Fruit fly (Drosophila melanogaster): ENCODE measurements around the gene obst-E.
A peak's percentile ranks its signal among the peaks of the same experiment; 100 is the strongest.

The obst-E gene

dm6 chr2L:5772262-5772661 lies 6.3 kb upstream of the obst-E start:
- TF ChIP-seq cic (GFP tag; optimal IDR thresholded peaks at IDR 0.05), result peak; percentile 12
- no peak for TF ChIP-seq toe (GFP tag; optimal IDR thresholded peaks at IDR 0.05)

dm6 chr2L:5771179-5771578 lies 5.2 kb upstream of the obst-E start:
- TF ChIP-seq CG7101 (tag; optimal IDR thresholded peaks at IDR 0.05) (no peak), Mnt (GFP tag; optimal IDR thresholded peaks at IDR 0.05) (no peak), CG7045 (GFP tag; optimal IDR thresholded peaks at IDR 0.05) (no peak), cic (GFP tag; optimal IDR thresholded peaks at IDR 0.05) (no peak), CG14711 (tag; optimal IDR thresholded peaks at IDR 0.05) (no peak), Hr96 (GFP tag; optimal IDR thresholded peaks at IDR 0.05) (peak; percentile 8), kay (GFP tag; ENCODE audit: borderline replicate concordance) (no peak), CG1620 (GFP tag; optimal IDR thresholded peaks at IDR 0.05) (peak; percentile 15), CG33017 (tag; optimal IDR thresholded peaks at IDR 0.05) (no peak), toe (GFP tag; optimal IDR thresholded peaks at IDR 0.05) (no peak), CG11617 (GFP tag; optimal IDR thresholded peaks at IDR 0.05) (no peak), CG12768 (GFP tag; optimal IDR thresholded peaks at IDR 0.05) (no peak), CG5204 (GFP tag; optimal IDR thresholded peaks at IDR 0.05) (peak; percentile 9), bab1 (GFP tag; optimal IDR thresholded peaks at IDR 0.05) (peak; percentile 9), Crg-1 (GFP tag; optimal IDR thresholded peaks at IDR 0.05) (no peak), pad (GFP tag; optimal IDR thresholded peaks at IDR 0.05) (no peak), Clk (GFP tag; optimal IDR thresholded peaks at IDR 0.05) (no peak), ovo (GFP tag; optimal IDR thresholded peaks at IDR 0.05) (no peak), cnc (optimal IDR thresholded peaks at IDR 0.05) (no peak)

- no peak for TF ChIP-seq Mnt (GFP tag; optimal IDR thresholded peaks at IDR 0.05)
- TF ChIP-seq ovo (GFP tag; optimal IDR thresholded peaks at IDR 0.05), result no peak
- no peak for TF ChIP-seq cic (GFP tag; optimal IDR thresholded peaks at IDR 0.05)
- TF ChIP-seq pad (GFP tag; optimal IDR thresholded peaks at IDR 0.05), result no peak
- no peak for TF ChIP-seq CG12768 (GFP tag; optimal IDR thresholded peaks at IDR 0.05)
- no peak for TF ChIP-seq CG33017 (tag; optimal IDR thresholded peaks at IDR 0.05)
Observed at dm6 chr2L:5766498-5767008, 611 bp upstream of the obst-E start.

- TF ChIP-seq kay (GFP tag; ENCODE audit: borderline replicate concordance) (no peak), CG11617 (GFP tag; optimal IDR thresholded peaks at IDR 0.05) (no peak), CG12768 (GFP tag; optimal IDR thresholded peaks at IDR 0.05) (no peak)
Observed at dm6 chr2L:5765139-5765538, 803 bp downstream of the obst-E start.

DNA sequence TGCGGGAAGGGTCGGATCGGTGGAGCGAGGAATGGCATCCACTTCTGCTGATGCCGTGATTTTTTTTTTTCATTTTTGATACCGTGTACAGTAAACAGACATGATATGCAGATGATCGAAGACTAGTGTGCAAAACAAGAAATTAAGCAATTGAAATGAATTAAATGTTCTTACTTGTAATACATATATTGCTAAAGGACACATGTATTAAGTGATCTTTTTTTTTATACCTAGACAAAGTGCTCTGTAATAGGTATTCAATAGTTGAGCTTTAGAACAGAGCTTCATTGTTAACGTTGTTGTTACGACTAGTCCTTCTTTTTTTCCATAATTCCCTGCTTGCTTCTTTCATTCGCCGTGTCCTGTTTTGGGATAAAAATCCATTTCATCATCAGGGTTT lies 14.5 kb downstream of the obst-E start:
- TF ChIP-seq Mnt (GFP tag; optimal IDR thresholded peaks at IDR 0.05), result no peak
- TF ChIP-seq Crg-1 (GFP tag; optimal IDR thresholded peaks at IDR 0.05), result no peak
- no peak for TF ChIP-seq CG7045 (GFP tag; optimal IDR thresholded peaks at IDR 0.05)
- TF ChIP-seq CG11617 (GFP tag; optimal IDR thresholded peaks at IDR 0.05), result no peak
- TF ChIP-seq cnc (optimal IDR thresholded peaks at IDR 0.05), result no peak
- TF ChIP-seq toe (GFP tag; optimal IDR thresholded peaks at IDR 0.05), result no peak
- no peak for TF ChIP-seq bab1 (GFP tag; optimal IDR thresholded peaks at IDR 0.05)
- no peak for TF ChIP-seq CG12768 (GFP tag; optimal IDR thresholded peaks at IDR 0.05)
- no peak for TF ChIP-seq CG33017 (tag; optimal IDR thresholded peaks at IDR 0.05)
- no peak for TF ChIP-seq ovo (GFP tag; optimal IDR thresholded peaks at IDR 0.05)

- TF ChIP-seq CG7045 (GFP tag; optimal IDR thresholded peaks at IDR 0.05), result no peak
- no peak for TF ChIP-seq CG14711 (tag; optimal IDR thresholded peaks at IDR 0.05)
- TF ChIP-seq Clk (GFP tag; optimal IDR thresholded peaks at IDR 0.05), result no peak
- TF ChIP-seq toe (GFP tag; optimal IDR thresholded peaks at IDR 0.05), result no peak
- TF ChIP-seq CG1620 (GFP tag; optimal IDR thresholded peaks at IDR 0.05), result no peak
- no peak for TF ChIP-seq bab1 (GFP tag; optimal IDR thresholded peaks at IDR 0.05)
- no peak for TF ChIP-seq CG7101 (tag; optimal IDR thresholded peaks at IDR 0.05)
- TF ChIP-seq pad (GFP tag; optimal IDR thresholded peaks at IDR 0.05), result no peak
- TF ChIP-seq kay (GFP tag; ENCODE audit: borderline replicate concordance), result no peak
- no peak for TF ChIP-seq CG12768 (GFP tag; optimal IDR thresholded peaks at IDR 0.05)
- TF ChIP-seq Crg-1 (GFP tag; optimal IDR thresholded peaks at IDR 0.05), result no peak
- TF ChIP-seq CG5204 (GFP tag; optimal IDR thresholded peaks at IDR 0.05), result no peak
- TF ChIP-seq ovo (GFP tag; optimal IDR thresholded peaks at IDR 0.05), result no peak
Observed at dm6 chr2L:5748188-5748587, 17.8 kb downstream of the obst-E start.

DNA sequence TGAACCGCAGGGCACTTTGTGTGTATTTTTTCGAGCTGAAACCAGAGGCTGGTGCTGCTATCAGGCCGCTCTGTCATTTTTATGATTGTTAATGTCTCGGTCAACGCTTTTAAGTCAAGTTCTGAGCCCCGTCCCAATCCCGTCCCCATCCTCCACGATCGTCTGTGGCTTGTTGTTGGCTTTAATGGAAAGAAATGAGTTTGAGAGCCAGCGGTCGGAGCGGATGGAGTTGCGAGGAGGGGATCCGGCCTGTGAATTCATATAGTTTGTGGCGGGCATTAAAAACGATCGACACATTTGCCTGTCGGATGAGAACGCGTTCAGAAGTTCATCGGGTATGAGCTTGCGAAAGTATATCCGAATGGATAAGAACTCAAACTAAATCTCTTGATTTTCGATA lies 20.1 kb downstream of the obst-E start, which contains the start of gene CG11029:
TSS of gene CG11029 (plus strand) at position 301 of the 400 bp plus-strand sequence.
- TF ChIP-seq CG5204 (GFP tag; optimal IDR thresholded peaks at IDR 0.05) (no peak), Hr96 (GFP tag; optimal IDR thresholded peaks at IDR 0.05) (no peak), CG14711 (tag; optimal IDR thresholded peaks at IDR 0.05) (no peak), kay (GFP tag; ENCODE audit: borderline replicate concordance) (no peak), toe (GFP tag; optimal IDR thresholded peaks at IDR 0.05) (no peak), ovo (GFP tag; optimal IDR thresholded peaks at IDR 0.05) (no peak), CG12768 (GFP tag; optimal IDR thresholded peaks at IDR 0.05) (no peak), CG7101 (tag; optimal IDR thresholded peaks at IDR 0.05) (no peak), tj (GFP tag; optimal IDR thresholded peaks at IDR 0.05) (no peak), CG33017 (tag; optimal IDR thresholded peaks at IDR 0.05) (no peak), Mnt (GFP tag; optimal IDR thresholded peaks at IDR 0.05) (no peak), Clk (GFP tag; optimal IDR thresholded peaks at IDR 0.05) (no peak), CG7045 (GFP tag; optimal IDR thresholded peaks at IDR 0.05) (no peak), CG1620 (GFP tag; optimal IDR thresholded peaks at IDR 0.05) (no peak), cnc (optimal IDR thresholded peaks at IDR 0.05) (no peak)

Data from whole organism, adult.